Fruit fly (Drosophila melanogaster) Kc167 (cell line): ENCODE results near the gene nonC.

Experiments
- Myc ChIP-seq: fragments of >200 bp; optimal IDR thresholded peaks from 2 replicates; lab custom pipeline; 2017; ENCODE audit warnings: missing external identifiers
- h ChIP-seq: fragments of >200 bp; optimal IDR thresholded peaks from 3 replicates; lab custom pipeline; 2018; ENCODE audit warnings: missing external identifiers
- psq ChIP-seq: fragments of >200 bp; optimal IDR thresholded peaks from 2 replicates; lab custom pipeline; 2017; ENCODE audit warnings: missing external identifiers

DNA sequence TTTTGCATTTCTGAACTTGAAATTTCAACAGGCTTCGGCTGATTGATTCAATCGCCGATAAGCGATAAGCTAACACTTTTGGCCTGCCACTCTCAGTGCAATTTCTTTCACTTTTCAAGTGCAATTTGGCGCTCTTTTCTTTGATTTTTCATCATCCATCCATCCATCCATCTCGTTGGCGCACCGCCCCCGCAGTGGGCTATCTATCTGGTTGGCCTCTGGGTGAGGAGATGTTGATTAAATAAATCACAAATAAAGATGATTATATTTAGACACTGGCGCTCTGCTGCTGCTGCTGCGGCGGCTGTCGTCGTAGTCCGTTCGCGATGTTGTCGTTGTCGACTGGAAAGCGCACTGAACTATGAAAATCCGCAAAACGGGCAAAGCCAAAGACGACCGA is 33.4 kb upstream of the nonC start:
- TF ChIP-seq psq (no peak), h (lab: Kevin White, UChicago) (no peak), Myc (no peak)
